Worm (Caenorhabditis elegans) whole organism, L4 larva: ENCODE results near the gene pgph-1.

Experiments
- F44E2.7 ChIP-seq: fragments of 200-800 bp; sonication (Bioruptor generic); IDR thresholded peaks from 2 replicates; pipeline ENCODE4 v2.1.2; 2022; ENCODE audit warnings: missing genetic modification characterization, missing compliant biosample characterization
- R02D3.7 ChIP-seq: fragments of 150-350 bp; sonication (generic microtip); optimal IDR thresholded peaks from 3 replicates; lab custom pipeline; 2014; ENCODE audit warnings: missing biosample characterization, missing genetic modification characterization
- T26A8.4 ChIP-seq: fragments of 200-800 bp; sonication (Bioruptor generic); IDR thresholded peaks from 2 replicates; pipeline ENCODE4 v1.3.6; 2022; ENCODE audit warnings: missing genetic modification characterization, missing compliant biosample characterization
- Y105C5A.15 ChIP-seq: fragments of 200-800 bp; sonication (Bioruptor generic); IDR thresholded peaks from 2 replicates; pipeline ENCODE4 v1.3.6; 2022; ENCODE audit warnings: missing genetic modification characterization, missing compliant biosample characterization
- attf-4 ChIP-seq: sonication (generic microtip); optimal IDR thresholded peaks from 3 replicates; lab custom pipeline; 2017; ENCODE audit warnings: missing biosample characterization, missing genetic modification characterization
- ceh-20 ChIP-seq: fragments of 200-800 bp; sonication (Bioruptor generic); IDR thresholded peaks from 2 replicates; pipeline ENCODE4 v1.3.6; 2022; ENCODE audit warnings: missing genetic modification reagents, missing genetic modification characterization, missing compliant biosample characterization
- ceh-32 ChIP-seq: sonication (generic microtip); optimal IDR thresholded peaks from 2 replicates; lab custom pipeline; 2016; ENCODE audit warnings: mild to moderate bottlenecking, missing genetic modification characterization, missing compliant biosample characterization; ENCODE audit not compliant: poor library complexity
- ceh-44 ChIP-seq: fragments of 200-800 bp; sonication (Bioruptor generic); IDR thresholded peaks from 2 replicates; pipeline ENCODE4 v1.3.6; 2022; ENCODE audit warnings: missing genetic modification reagents, missing genetic modification characterization, missing compliant biosample characterization
- ceh-62 ChIP-seq: sonication (generic microtip); optimal IDR thresholded peaks from 2 replicates; lab custom pipeline; 2017; ENCODE audit warnings: missing biosample characterization, missing genetic modification characterization
- ctbp-1 ChIP-seq: fragments of 200-800 bp; sonication (Bioruptor generic); IDR thresholded peaks from 2 replicates; pipeline ENCODE4 v1.3.6; 2022; ENCODE audit warnings: missing genetic modification reagents, missing genetic modification characterization, missing compliant biosample characterization
- daf-16 ChIP-seq, 3 experiments: sonication (generic microtip); optimal IDR thresholded peaks; 2 replicates each; lab custom pipeline; 2016 to 2017; ENCODE audit warnings: missing genetic modification characterization in 3 of 3, missing genetic modification reagents in 3 of 3, mild to moderate bottlenecking in 2 of 3, missing compliant biosample characterization in 2 of 3, missing biosample characterization in 1 of 3, moderate library complexity in 1 of 3
- duxl-1 ChIP-seq: sonication (generic microtip); optimal IDR thresholded peaks from 2 replicates; lab custom pipeline; 2016; ENCODE audit warnings: mild to moderate bottlenecking, missing genetic modification characterization, moderate library complexity, missing compliant biosample characterization; ENCODE audit not compliant: poor library complexity
- egl-27 ChIP-seq: sonication (generic microtip); optimal IDR thresholded peaks from 3 replicates; lab custom pipeline; 2017; ENCODE audit warnings: missing biosample characterization, missing genetic modification reagents, missing genetic modification characterization
- egl-43 ChIP-seq: fragments of 200-800 bp; sonication (Bioruptor generic); IDR thresholded peaks from 2 replicates; pipeline ENCODE4 v1.3.6; 2022; ENCODE audit warnings: missing genetic modification reagents, missing genetic modification characterization, missing compliant biosample characterization
- fos-1 ChIP-seq: fragments of 150-350 bp; optimal IDR thresholded peaks from 2 replicates; lab custom pipeline; 2014; ENCODE audit warnings: missing biosample characterization, missing genetic modification characterization
- hif-1 ChIP-seq, 2 experiments: sonication (generic microtip); optimal IDR thresholded peaks; 2 replicates each; lab custom pipeline; 2016 to 2017; ENCODE audit warnings: missing compliant biosample characterization in 2 of 2, missing genetic modification characterization in 2 of 2, missing genetic modification reagents in 2 of 2, missing genotype in 2 of 2, mild to moderate bottlenecking in 1 of 2
- hlh-11 ChIP-seq: fragments of 200-800 bp; sonication (Bioruptor generic); optimal IDR thresholded peaks from 2 replicates; lab custom pipeline; 2018; ENCODE audit warnings: mild to moderate bottlenecking, missing genetic modification characterization, missing compliant biosample characterization
- jun-1 ChIP-seq: fragments of 150-350 bp; optimal IDR thresholded peaks from 2 replicates; lab custom pipeline; 2014; ENCODE audit warnings: missing biosample characterization, missing genetic modification reagents, missing genetic modification characterization
- lin-1 ChIP-seq: fragments of 200-800 bp; sonication (Bioruptor generic); IDR thresholded peaks from 2 replicates; pipeline ENCODE4 v1.3.6; 2022; ENCODE audit warnings: missing genetic modification reagents, missing genetic modification characterization, missing compliant biosample characterization
- lin-39 ChIP-seq: fragments of 150-350 bp; optimal IDR thresholded peaks from 2 replicates; lab custom pipeline; 2014; ENCODE audit warnings: missing biosample characterization, missing genetic modification reagents, missing genetic modification characterization
- lsy-2 ChIP-seq, 2 experiments: fragments of 150-350 bp in 1 of 2; sonication (generic microtip) in 1 of 2; optimal IDR thresholded peaks; 2 replicates each; lab custom pipeline; 2014 to 2017; ENCODE audit warnings: missing biosample characterization in 2 of 2, missing genetic modification characterization in 2 of 2
- mxl-2 ChIP-seq: fragments of 200-800 bp; sonication (Bioruptor generic); conservative IDR thresholded peaks from 2 replicates; pipeline ENCODE4 v1.3.6; 2022; ENCODE audit warnings: missing genetic modification reagents, missing genetic modification characterization, missing compliant biosample characterization
- mxl-3 ChIP-seq: fragments of 200-800 bp; sonication (Bioruptor generic); optimal IDR thresholded peaks from 2 replicates; lab custom pipeline; 2018; ENCODE audit warnings: mild to moderate bottlenecking, missing genetic modification characterization, missing compliant biosample characterization
- nhr-237 ChIP-seq: sonication (generic microtip); optimal IDR thresholded peaks from 2 replicates; lab custom pipeline; 2017; ENCODE audit warnings: missing biosample characterization, missing genetic modification characterization
- nhr-25 ChIP-seq: sonication (generic microtip); optimal IDR thresholded peaks from 2 replicates; lab custom pipeline; 2017; ENCODE audit warnings: missing genetic modification characterization, mild to moderate bottlenecking, missing compliant biosample characterization, antibody characterized with exemption, moderate library complexity, borderline replicate concordance; ENCODE audit not compliant: insufficient read depth
- nhr-28 ChIP-seq: fragments of 150-350 bp; optimal IDR thresholded peaks from 2 replicates; lab custom pipeline; 2014; ENCODE audit warnings: missing biosample characterization, missing genetic modification characterization
- pqm-1 ChIP-seq: sonication (generic microtip); optimal IDR thresholded peaks from 2 replicates; lab custom pipeline; 2017; ENCODE audit warnings: missing biosample characterization, missing genetic modification characterization
- set-16 ChIP-seq: fragments of 200-800 bp; sonication (Bioruptor generic); IDR thresholded peaks from 2 replicates; pipeline ENCODE4 v1.3.6; 2022; ENCODE audit warnings: missing genetic modification reagents, missing genetic modification characterization, missing compliant biosample characterization
- unc-62 ChIP-seq, 3 experiments: fragments of 150-350 bp in 1 of 3; sonication (generic microtip); optimal IDR thresholded peaks in 2 of 3; peaks in 1 of 3; 1 replicate in 1 of 3; 2 replicates in 2 of 3; lab custom pipeline; 2014 to 2017; ENCODE audit warnings: missing biosample characterization in 3 of 3, missing genetic modification characterization in 3 of 3, missing genetic modification reagents in 3 of 3, missing genotype in 1 of 3
- zag-1 ChIP-seq: fragments of 150-350 bp; optimal IDR thresholded peaks from 2 replicates; lab custom pipeline; 2014; ENCODE audit warnings: missing biosample characterization, missing genetic modification characterization

The pgph-1 gene

DNA sequence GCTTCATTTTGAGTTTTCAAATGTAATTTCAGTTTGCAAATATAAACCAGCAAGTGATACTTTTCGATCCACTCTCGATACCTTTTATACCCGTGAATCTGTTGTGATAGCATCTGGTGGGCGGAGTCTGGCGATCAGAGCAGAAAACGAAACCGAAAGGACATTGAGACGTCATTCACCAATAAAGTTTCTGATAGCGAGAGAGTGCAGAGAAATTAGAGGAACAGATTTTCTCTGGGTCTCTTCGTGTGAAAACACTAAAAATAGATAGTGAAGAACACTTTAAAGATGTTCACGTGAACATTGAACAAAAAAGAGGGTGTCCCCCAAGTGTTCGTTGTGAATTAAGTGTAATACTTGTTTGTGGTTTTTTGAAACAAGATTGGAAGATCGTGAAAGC lies 10.5 kb upstream of the pgph-1 start, which contains the start of gene pgph-3 (continued):
- peak; percentile 61 for TF ChIP-seq nhr-25

DNA sequence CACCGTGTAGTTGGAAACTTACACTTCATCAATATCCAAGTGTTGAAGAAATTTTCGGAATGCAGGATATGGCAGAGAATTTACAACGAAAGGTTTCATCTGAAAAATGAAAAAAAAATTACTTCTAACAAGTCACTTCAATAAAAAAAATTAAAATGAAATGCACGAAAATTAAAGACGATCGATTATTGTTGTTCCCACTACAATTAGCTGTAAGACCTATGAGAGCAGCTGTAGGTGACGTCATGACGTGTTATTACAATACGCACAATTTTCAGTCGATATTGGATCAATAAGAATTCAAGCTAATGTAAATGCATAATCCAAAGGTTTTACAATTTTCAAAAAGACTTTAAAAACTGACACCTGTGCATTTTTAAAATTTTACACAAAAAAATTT lies 6.8 kb upstream of the pgph-1 start, which contains the start of gene C53A3.1:
C53A3.1 (minus strand) TSS at position 101 of the 400 bp plus-strand sequence.
- TF ChIP-seq egl-27 (tag; lab: Kevin White, UChicago) (no peak), egl-43 (GFP tag; lab: Robert Waterston, UW) (no peak), hif-1 (tag; optimal IDR thresholded peaks at IDR 0.05; lab: Kevin White, UChicago) (no peak), ctbp-1 (no peak), F44E2.7 (GFP tag; lab: Robert Waterston, UW) (no peak), ceh-62 (tag; lab: Kevin White, UChicago) (no peak), ceh-32 (tag; lab: Kevin White, UChicago) (no peak)

DNA sequence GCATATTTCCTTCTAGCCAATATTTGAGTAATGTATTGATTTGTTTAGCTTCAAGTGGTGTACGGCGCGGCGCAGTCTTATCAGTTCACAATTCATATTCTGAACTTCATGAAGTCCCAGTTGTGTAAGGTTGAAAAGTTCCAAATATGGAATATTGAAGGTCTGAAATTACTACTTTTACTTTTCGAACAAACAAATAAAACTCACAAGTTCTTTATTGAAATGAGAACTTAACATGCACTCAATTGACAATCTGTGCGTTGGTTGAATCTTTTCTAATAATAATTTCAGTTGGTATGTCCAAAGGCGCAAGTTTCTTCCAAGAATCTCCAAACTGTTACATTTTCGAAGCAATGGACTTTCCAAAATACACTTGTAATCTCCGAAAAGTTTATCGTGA lies 5.4 kb upstream of the pgph-1 start, which contains the start of gene C53A3.4:
C53A3.4 (minus strand) TSS at position 101 of the 400 bp plus-strand sequence.
- no peak for TF ChIP-seq R02D3.7 (tag; lab: Kevin White, UChicago)
- no peak for TF ChIP-seq zag-1 (tag; lab: Kevin White, UChicago)
- TF ChIP-seq daf-16 (GFP tag; optimal IDR thresholded peaks at IDR 0.05; lab: Kevin White, UChicago) = no peak
- TF ChIP-seq daf-16 (tag; optimal IDR thresholded peaks at IDR 0.05; lab: Kevin White, UChicago) = no peak
- no peak for TF ChIP-seq egl-27 (tag; lab: Kevin White, UChicago)
- no peak for TF ChIP-seq hlh-11
- TF ChIP-seq mxl-3 (GFP tag; lab: Kevin White, UChicago) = no peak
- no peak for TF ChIP-seq ceh-20
- TF ChIP-seq nhr-25 = no peak
- no peak for TF ChIP-seq attf-4 (tag; lab: Kevin White, UChicago)
- TF ChIP-seq T26A8.4 = no peak
- TF ChIP-seq lin-39 = no peak
- no peak for TF ChIP-seq nhr-237 (tag; lab: Kevin White, UChicago)
- TF ChIP-seq mxl-2 (GFP tag; lab: Robert Waterston, UW) = no peak
- no peak for TF ChIP-seq jun-1 (tag; lab: Kevin White, UChicago)
- no peak for TF ChIP-seq nhr-28

DNA sequence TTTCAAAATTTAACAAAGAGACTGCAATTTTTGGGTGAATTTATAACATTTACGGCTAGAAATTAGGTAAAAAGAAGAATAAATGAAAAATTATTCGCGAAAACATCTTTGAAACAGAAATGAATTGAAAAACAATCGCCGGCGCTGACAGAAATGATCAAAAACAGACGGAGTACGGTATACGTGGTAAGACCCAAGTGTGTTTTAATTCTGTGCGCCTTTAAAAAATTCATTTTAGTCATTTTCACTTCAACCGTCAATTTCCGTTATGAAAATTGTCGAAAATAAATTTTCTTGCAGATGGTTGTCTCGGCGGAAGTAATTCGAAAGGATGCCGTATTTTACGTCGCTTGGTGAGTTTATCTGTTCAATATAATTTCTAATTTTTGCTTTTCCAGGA lies 2.9 kb upstream of the pgph-1 start, which contains the start of gene C53A3.3:
C53A3.3 (plus strand) TSS at position 301 of the 400 bp plus-strand sequence.
- TF ChIP-seq duxl-1 = no peak

DNA sequence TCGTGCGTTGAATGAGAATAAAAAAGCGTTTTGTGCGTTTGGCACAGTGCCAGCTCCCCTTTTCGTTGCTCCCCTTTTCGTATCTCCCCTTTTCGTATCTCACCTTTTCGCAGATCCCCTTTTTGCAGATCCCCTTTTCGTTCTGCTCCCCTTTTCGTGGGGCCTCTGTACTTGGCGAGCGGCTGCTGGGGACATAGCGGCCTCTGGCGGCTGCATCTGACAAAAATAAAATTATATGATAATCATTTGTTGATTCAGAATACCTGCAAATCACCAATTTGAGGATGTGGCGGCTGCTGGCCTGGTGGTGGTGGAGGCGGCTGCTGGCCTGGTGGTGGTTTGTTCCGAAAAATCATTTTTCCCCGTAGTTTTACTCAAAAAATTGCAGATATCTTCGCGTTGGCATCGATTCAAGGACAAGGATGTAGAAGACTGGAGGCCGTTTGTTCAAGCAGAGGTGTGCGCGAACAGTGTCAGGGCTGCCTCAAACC lies 1.9 kb upstream of the pgph-1 start, which contains the start of gene K09H11.11:
K09H11.11 (minus strand) TSS at position 51 of the 491 bp plus-strand sequence.
- TF ChIP-seq ceh-44 (GFP tag; lab: Robert Waterston, UW) = peak; percentile 2; the same call in 1 of the 2 replicates
- peak; percentile 83 for TF ChIP-seq set-16 (GFP tag; lab: Robert Waterston, UW)

DNA sequence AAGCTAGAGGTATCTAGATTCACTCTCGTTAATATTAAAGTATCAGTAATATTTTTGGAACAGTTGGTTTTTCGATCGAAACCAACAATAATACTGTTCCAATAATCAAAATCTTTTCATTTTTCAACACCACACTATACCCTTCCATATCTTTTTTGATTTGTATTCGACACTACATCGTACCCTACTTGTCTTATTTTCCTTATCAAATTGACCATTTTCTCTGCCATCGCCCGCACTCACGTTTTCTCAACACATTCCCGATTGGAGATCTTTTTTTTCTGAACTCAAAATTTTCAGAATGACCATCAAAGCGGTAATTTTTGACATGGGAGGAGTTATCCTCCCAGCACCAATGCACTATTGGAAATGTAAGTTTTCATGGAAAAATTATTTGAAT lies 5.8 kb downstream of the pgph-1 start, which contains the start of gene acds-10:
acds-10 (plus strand) TSS at position 301 of the 400 bp plus-strand sequence.
- TF ChIP-seq lin-1 (GFP tag; lab: Robert Waterston, UW) = no peak
- TF ChIP-seq pqm-1 (tag; lab: Kevin White, UChicago) = peak; percentile 6
- TF ChIP-seq nhr-28 = peak; percentile 44
- TF ChIP-seq lsy-2 (tag; optimal IDR thresholded peaks at IDR 0.05; lab: Kevin White, UChicago) = no peak
- no peak for TF ChIP-seq Y105C5A.15 (GFP tag; lab: Robert Waterston, UW)

DNA sequence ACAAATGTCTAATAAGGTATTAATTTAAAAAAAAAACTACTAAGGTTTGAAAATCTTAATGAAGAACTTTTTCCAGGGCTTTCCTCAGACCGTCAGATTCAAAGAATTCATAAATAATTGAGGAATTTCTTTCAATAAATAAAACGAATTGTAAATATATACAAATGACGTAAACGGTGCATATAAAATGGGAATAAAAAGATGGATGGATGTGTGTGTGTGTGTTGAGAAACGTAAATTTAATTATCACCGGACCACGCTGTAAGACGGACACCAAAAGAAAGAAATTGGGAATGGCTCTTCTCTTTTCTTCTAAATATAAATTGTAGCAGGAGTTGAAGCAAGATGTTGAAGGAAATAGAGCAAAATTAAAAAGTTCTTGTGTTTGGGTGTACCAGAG lies 7.1 kb downstream of the pgph-1 start:
- TF ChIP-seq Y105C5A.15 (GFP tag; lab: Robert Waterston, UW) (no peak), unc-62 (GFP tag; optimal IDR thresholded peaks at IDR 0.05 in 1 of 2; lab: Kevin White, UChicago) (peak in 1 of 2 experiments; percentile 33), unc-62 (tag; optimal IDR thresholded peaks at IDR 0.05; lab: Kevin White, UChicago) (no peak), fos-1 (tag; lab: Kevin White, UChicago) (no peak)
